Fruit fly (Drosophila melanogaster): ENCODE data around the gene Hsp83.

DNA sequence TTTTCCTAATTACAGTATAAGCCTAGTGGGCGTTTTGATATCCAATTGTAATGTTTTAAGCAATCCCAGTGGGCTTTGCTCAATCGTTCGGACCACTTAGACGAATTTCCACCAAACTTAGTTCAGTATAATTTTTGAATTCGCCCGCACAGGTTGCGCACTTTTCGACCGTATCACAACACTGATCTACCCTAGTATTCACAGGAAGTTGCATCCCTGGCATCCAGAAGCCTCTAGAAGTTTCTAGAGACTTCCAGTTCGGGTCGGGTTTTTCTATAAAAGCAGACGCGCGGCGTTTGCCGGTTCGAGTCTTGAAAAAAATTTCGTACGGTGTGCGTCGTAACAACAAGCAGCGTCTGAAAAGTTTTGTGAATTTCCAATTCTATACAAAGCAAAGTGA lies at the start of gene Hsp83:
- TF ChIP-seq CG10348 (GFP tag; IDR thresholded peaks at IDR 0.05), result no peak
- TF ChIP-seq Pif1B (GFP tag; optimal IDR thresholded peaks at IDR 0.05), result peak; percentile 92
- TF ChIP-seq CG4496 (GFP tag; IDR thresholded peaks at IDR 0.05), result peak; percentile 95
- peak; percentile 22 for TF ChIP-seq EcR (GFP tag; optimal IDR thresholded peaks at IDR 0.05)
- TF ChIP-seq fd96Ca (GFP tag; IDR thresholded peaks at IDR 0.05), result peak; percentile 72; the same call in 2 of the 3 replicates
- no peak for TF ChIP-seq CG14655 (GFP tag; optimal IDR thresholded peaks at IDR 0.05)

Measured in whole organism, pupa.